Worm (Caenorhabditis elegans) whole organism, L3 larva: ENCODE results near the gene aex-2.

ENCODE experiments used
- nhr-11 ChIP-seq: fragments of 150-350 bp; optimal IDR thresholded peaks from 2 replicates; lab custom pipeline; 2014; ENCODE audit warnings: missing biosample characterization, missing genetic modification characterization
- nhr-12 ChIP-seq: fragments of 150-350 bp; optimal IDR thresholded peaks from 2 replicates; lab custom pipeline; 2014; ENCODE audit warnings: missing biosample characterization, missing genetic modification characterization
- nhr-43 ChIP-seq: sonication (generic microtip); optimal IDR thresholded peaks from 2 replicates; lab custom pipeline; 2016; ENCODE audit warnings: mild to moderate bottlenecking, missing genetic modification characterization, missing compliant biosample characterization; ENCODE audit not compliant: poor library complexity, severe bottlenecking

ce11 chrX:9648098-9648574, 4.8 kb downstream of the aex-2 start, which contains the start of gene F34H10.4:
- TF ChIP-seq nhr-12 (no peak), nhr-43 (tag; lab: Kevin White, UChicago) (no peak), nhr-11 (tag; lab: Kevin White, UChicago) (no peak)
